ENCODE assay signal across 5 fruit fly cellular contexts in the genomic region with DNA sequence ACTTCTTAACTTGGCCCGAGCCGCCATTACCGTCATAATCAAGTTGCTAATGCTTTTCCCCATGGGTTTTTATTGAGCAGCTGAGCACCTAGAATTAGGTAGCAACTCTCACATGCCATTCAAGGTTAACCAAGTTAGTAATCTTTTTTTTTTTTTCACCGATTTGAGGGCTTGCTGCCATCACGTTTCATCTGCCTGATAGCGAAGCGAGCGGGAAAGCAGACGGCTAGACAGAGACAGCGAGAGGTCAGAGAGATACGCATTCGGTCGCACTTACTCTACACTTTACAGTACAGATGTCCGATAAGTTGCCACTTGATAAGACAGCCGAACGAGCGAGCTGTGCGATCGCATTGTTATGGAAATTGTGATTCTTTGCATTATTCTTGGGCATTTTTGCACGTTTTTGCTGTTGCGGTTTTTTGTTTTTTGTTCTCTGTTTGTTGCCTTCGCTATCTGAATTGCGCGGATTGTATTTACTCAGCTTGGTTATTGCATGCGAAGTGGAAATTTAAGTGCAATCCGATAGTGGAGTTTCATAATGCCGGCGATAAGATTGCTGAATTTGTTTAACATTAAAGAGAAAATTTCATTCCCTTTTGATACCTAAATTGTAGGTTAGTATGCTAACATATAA.
TF ChIP-seq lines count a peak whose summit lies in the region.

No protein-coding gene starts in this region.

- TF ChIP-seq CTCF in whole organism, embryonic (GFP tag; optimal IDR thresholded peaks at IDR 0.05; lab: Kevin White, UChicago), result no peak

TF ChIP-seq in whole organism, adult, 20 proteins besides CTCF, POLR2A, EP300 and RAD21 (continues in another document):
- TF ChIP-seq cic (GFP tag; optimal IDR thresholded peaks at IDR 0.05; lab: Kevin White, UChicago), result peak; percentile 62
- peak; percentile 84 for TF ChIP-seq tj (GFP tag; optimal IDR thresholded peaks at IDR 0.05; lab: Kevin White, UChicago)
- TF ChIP-seq CG33017 (tag; optimal IDR thresholded peaks at IDR 0.05; lab: Kevin White, UChicago), result no peak
- TF ChIP-seq CG7045 (GFP tag; optimal IDR thresholded peaks at IDR 0.05; lab: Kevin White, UChicago), result no peak
- no peak for TF ChIP-seq Crg-1 (GFP tag; optimal IDR thresholded peaks at IDR 0.05; lab: Kevin White, UChicago)
- no peak for TF ChIP-seq kay (GFP tag; lab: Kevin White, UChicago; ENCODE audit: borderline replicate concordance)
- no peak for TF ChIP-seq cnc (optimal IDR thresholded peaks at IDR 0.05; lab: Kevin White, UChicago)
- TF ChIP-seq CG14711 (tag; optimal IDR thresholded peaks at IDR 0.05; lab: Kevin White, UChicago), result no peak
- TF ChIP-seq toe (GFP tag; optimal IDR thresholded peaks at IDR 0.05; lab: Kevin White, UChicago), result no peak
- no peak for TF ChIP-seq ovo (GFP tag; optimal IDR thresholded peaks at IDR 0.05; lab: Kevin White, UChicago)
- no peak for TF ChIP-seq CG1620 (GFP tag; optimal IDR thresholded peaks at IDR 0.05; lab: Kevin White, UChicago)
- no peak for TF ChIP-seq Hr96 (GFP tag; optimal IDR thresholded peaks at IDR 0.05; lab: Kevin White, UChicago)
- peak; percentile 31 for TF ChIP-seq CG12768 (GFP tag; optimal IDR thresholded peaks at IDR 0.05; lab: Kevin White, UChicago)
- no peak for TF ChIP-seq pad (GFP tag; optimal IDR thresholded peaks at IDR 0.05; lab: Kevin White, UChicago)
- TF ChIP-seq Mnt (GFP tag; optimal IDR thresholded peaks at IDR 0.05; lab: Kevin White, UChicago), result peak; percentile 3
- TF ChIP-seq Clk (GFP tag; optimal IDR thresholded peaks at IDR 0.05; lab: Kevin White, UChicago), result peak; percentile 3
- no peak for TF ChIP-seq CG7101 (tag; optimal IDR thresholded peaks at IDR 0.05; lab: Kevin White, UChicago)

TF ChIP-seq in whole organism, embryonic, 481 proteins besides CTCF, POLR2A, EP300 and RAD21 (continues in another document):
- no peak for TF ChIP-seq CG9609 (GFP tag; optimal IDR thresholded peaks at IDR 0.05; lab: Kevin White, UChicago)
- peak; percentile 79 for TF ChIP-seq GATAe (GFP tag; conservative IDR thresholded peaks at IDR 0.05; lab: Robert Waterston, UW)
- peak; percentile 63; the same call in 1 of the 2 replicates for TF ChIP-seq CG10321 (GFP tag; IDR thresholded peaks at IDR 0.05; lab: Robert Waterston, UW)
- TF ChIP-seq z (GFP tag; IDR thresholded peaks at IDR 0.05; lab: Robert Waterston, UW), result no peak
- TF ChIP-seq CG17912 (GFP tag; optimal IDR thresholded peaks at IDR 0.05; lab: Kevin White, UChicago), result no peak
- no peak for TF ChIP-seq slou (GFP tag; optimal IDR thresholded peaks at IDR 0.05; lab: Kevin White, UChicago)
- TF ChIP-seq sqz (GFP tag; optimal IDR thresholded peaks at IDR 0.05; lab: Kevin White, UChicago), result peak; percentile 73
- peak; percentile 92 for TF ChIP-seq cwo (GFP tag; optimal IDR thresholded peaks at IDR 0.05; lab: Kevin White, UChicago)
- TF ChIP-seq CG10543 (GFP tag; optimal IDR thresholded peaks at IDR 0.05; lab: Kevin White, UChicago), result peak; percentile 29
- no peak for TF ChIP-seq aop (GFP tag; IDR thresholded peaks at IDR 0.05; lab: Robert Waterston, UW)
- TF ChIP-seq Med (GFP tag; lab: Kevin White, UChicago), result peak; percentile 44
- TF ChIP-seq dimm (GFP tag; IDR thresholded peaks at IDR 0.05; lab: Robert Waterston, UW), result no peak
- peak; percentile 90 for TF ChIP-seq grn (GFP tag; optimal IDR thresholded peaks at IDR 0.05; lab: Kevin White, UChicago)
- no peak for TF ChIP-seq CG30431 (GFP tag; optimal IDR thresholded peaks at IDR 0.05; lab: Kevin White, UChicago)
- no peak for TF ChIP-seq sob (GFP tag; IDR thresholded peaks at IDR 0.05; lab: Robert Waterston, UW)
- TF ChIP-seq CG12744 (GFP tag; optimal IDR thresholded peaks at IDR 0.05; lab: Kevin White, UChicago), result no peak
- no peak for TF ChIP-seq ken (GFP tag; IDR thresholded peaks at IDR 0.05; lab: Robert Waterston, UW)
- peak in 1 of 2 experiments; percentile 57 for TF ChIP-seq Hr78 (GFP tag; optimal IDR thresholded peaks at IDR 0.05; lab: Kevin White, UChicago)

TF ChIP-seq in whole organism, prepupa, 60 proteins besides CTCF, POLR2A, EP300 and RAD21 (continues in another document):
- no peak for TF ChIP-seq CG4318 (GFP tag; optimal IDR thresholded peaks at IDR 0.05; lab: Kevin White, UChicago)
- TF ChIP-seq eg (GFP tag; IDR thresholded peaks at IDR 0.05; lab: Robert Waterston, UW), result 0 out of 3 replicates have a peak, but pooled peaks have one; percentile 43
- no peak for TF ChIP-seq fd85E (GFP tag; optimal IDR thresholded peaks at IDR 0.05; lab: Kevin White, UChicago)
- no peak for TF ChIP-seq pdm3 (GFP tag; optimal IDR thresholded peaks at IDR 0.05; lab: Kevin White, UChicago)
- no peak for TF ChIP-seq CG31627 (GFP tag; optimal IDR thresholded peaks at IDR 0.05; lab: Kevin White, UChicago)
- no peak for TF ChIP-seq cyc (GFP tag; optimal IDR thresholded peaks at IDR 0.05; lab: Kevin White, UChicago)
- TF ChIP-seq Lpt (GFP tag; optimal IDR thresholded peaks at IDR 0.05; lab: Kevin White, UChicago), result no peak
- no peak for TF ChIP-seq spab (GFP tag; optimal IDR thresholded peaks at IDR 0.05; lab: Kevin White, UChicago)
- no peak for TF ChIP-seq CG34406 (GFP tag; optimal IDR thresholded peaks at IDR 0.05; lab: Kevin White, UChicago)
- peak; percentile 4 for TF ChIP-seq Eip75B (GFP tag; optimal IDR thresholded peaks at IDR 0.05; lab: Kevin White, UChicago)
- no peak for TF ChIP-seq CG8632 (GFP tag; optimal IDR thresholded peaks at IDR 0.05; lab: Kevin White, UChicago)
- peak; percentile 29 for TF ChIP-seq Sox14 (GFP tag; optimal IDR thresholded peaks at IDR 0.05; lab: Kevin White, UChicago)
- no peak for TF ChIP-seq Ets96B (tag; optimal IDR thresholded peaks at IDR 0.05; lab: Kevin White, UChicago)
- TF ChIP-seq ss (GFP tag; optimal IDR thresholded peaks at IDR 0.05; lab: Kevin White, UChicago), result no peak
- no peak for TF ChIP-seq CG1621 (tag; optimal IDR thresholded peaks at IDR 0.05; lab: Kevin White, UChicago)
- no peak for TF ChIP-seq achi (GFP tag; optimal IDR thresholded peaks at IDR 0.05; lab: Kevin White, UChicago)
- TF ChIP-seq CG10631 (GFP tag; optimal IDR thresholded peaks at IDR 0.05; lab: Kevin White, UChicago), result no peak
- no peak for TF ChIP-seq CG15336 (GFP tag; IDR thresholded peaks at IDR 0.05; lab: Robert Waterston, UW)
- no peak for TF ChIP-seq CG8119 (GFP tag; IDR thresholded peaks at IDR 0.05; lab: Robert Waterston, UW)

TF ChIP-seq in whole organism, pupa, 21 proteins besides CTCF, POLR2A, EP300 and RAD21:
- peak; percentile 4 for TF ChIP-seq CG14655 (GFP tag; optimal IDR thresholded peaks at IDR 0.05; lab: Kevin White, UChicago)
- TF ChIP-seq CG34367 (tag; optimal IDR thresholded peaks at IDR 0.05; lab: Kevin White, UChicago), result no peak
- TF ChIP-seq EcR (GFP tag; optimal IDR thresholded peaks at IDR 0.05; lab: Kevin White, UChicago), result peak; percentile 75
- no peak for TF ChIP-seq CG32121 (GFP tag; IDR thresholded peaks at IDR 0.05; lab: Robert Waterston, UW)

TF ChIP-seq in whole organism, wandering third instar larva, 38 proteins besides CTCF, POLR2A, EP300 and RAD21:
- TF ChIP-seq rgr (GFP tag; optimal IDR thresholded peaks at IDR 0.05; lab: Kevin White, UChicago), result no peak
- no peak for TF ChIP-seq Hnf4 (GFP tag; optimal IDR thresholded peaks at IDR 0.05; lab: Kevin White, UChicago)
- TF ChIP-seq pan (optimal IDR thresholded peaks at IDR 0.05; lab: Kevin White, UChicago), result no peak
- no peak for TF ChIP-seq Rel (GFP tag; optimal IDR thresholded peaks at IDR 0.05; lab: Kevin White, UChicago)
- peak; percentile 54 for TF ChIP-seq Rel (tag; optimal IDR thresholded peaks at IDR 0.05; lab: Kevin White, UChicago)
- no peak for TF ChIP-seq jim (GFP tag; optimal IDR thresholded peaks at IDR 0.05; lab: Kevin White, UChicago)
- TF ChIP-seq tai (GFP tag; optimal IDR thresholded peaks at IDR 0.05; lab: Kevin White, UChicago), result no peak
- TF ChIP-seq brk (GFP tag; optimal IDR thresholded peaks at IDR 0.05; lab: Kevin White, UChicago), result no peak
- no peak for TF ChIP-seq Hr78 (GFP tag; optimal IDR thresholded peaks at IDR 0.05; lab: Kevin White, UChicago)
- TF ChIP-seq Myc (optimal IDR thresholded peaks at IDR 0.05; lab: Kevin White, UChicago), result no peak
- no peak for TF ChIP-seq OdsH (GFP tag; optimal IDR thresholded peaks at IDR 0.05; lab: Kevin White, UChicago)
- TF ChIP-seq lola (GFP tag; optimal IDR thresholded peaks at IDR 0.05; lab: Kevin White, UChicago), result no peak
- TF ChIP-seq Dif (GFP tag; optimal IDR thresholded peaks at IDR 0.05; lab: Kevin White, UChicago; ENCODE audit: partially characterized antibody), result no peak
- no peak for TF ChIP-seq dmrt93B (GFP tag; optimal IDR thresholded peaks at IDR 0.05; lab: Kevin White, UChicago)
- no peak for TF ChIP-seq fru (GFP tag; optimal IDR thresholded peaks at IDR 0.05; lab: Kevin White, UChicago)
- TF ChIP-seq Vsx2 (GFP tag; optimal IDR thresholded peaks at IDR 0.05; lab: Kevin White, UChicago; ENCODE audit: partially characterized antibody), result no peak
- no peak for TF ChIP-seq N (GFP tag; optimal IDR thresholded peaks at IDR 0.05; lab: Kevin White, UChicago)
- TF ChIP-seq foxo (GFP tag; optimal IDR thresholded peaks at IDR 0.05; lab: Kevin White, UChicago), result no peak
- TF ChIP-seq Jra (GFP tag; optimal IDR thresholded peaks at IDR 0.05; lab: Kevin White, UChicago), result no peak
- TF ChIP-seq usp (GFP tag; optimal IDR thresholded peaks at IDR 0.05; lab: Kevin White, UChicago), result no peak
- peak; percentile 89 for TF ChIP-seq h (GFP tag; optimal IDR thresholded peaks at IDR 0.05; lab: Kevin White, UChicago)
- TF ChIP-seq psq (GFP tag; optimal IDR thresholded peaks at IDR 0.05; lab: Kevin White, UChicago), result peak; percentile 30
- TF ChIP-seq CG9705 (GFP tag; optimal IDR thresholded peaks at IDR 0.05; lab: Kevin White, UChicago), result no peak
- TF ChIP-seq sv (GFP tag; optimal IDR thresholded peaks at IDR 0.05; lab: Kevin White, UChicago), result no peak
TF ChIP-seq in whole organism, wandering third instar larva: peak in this region for 3.
